Worm (Caenorhabditis elegans) whole organism, L3 larva: ENCODE results near the gene F49C5.5.

Experiments
- R02D3.7 ChIP-seq: fragments of 150-350 bp; optimal IDR thresholded peaks from 2 replicates; lab custom pipeline; 2014; ENCODE audit warnings: missing biosample characterization, missing genetic modification characterization
- ZK546.5 ChIP-seq: sonication (generic microtip); optimal IDR thresholded peaks from 2 replicates; lab custom pipeline; 2017; ENCODE audit warnings: missing biosample characterization, missing genetic modification characterization
- ama-1 ChIP-seq: fragments of 150-350 bp; optimal IDR thresholded peaks from 2 replicates; lab custom pipeline; 2018
- ceh-16 ChIP-seq: sonication (generic microtip); optimal IDR thresholded peaks from 2 replicates; lab custom pipeline; 2017; ENCODE audit warnings: missing biosample characterization, missing genetic modification characterization
- ceh-28 ChIP-seq: fragments of 150-350 bp; optimal IDR thresholded peaks from 2 replicates; lab custom pipeline; 2014; ENCODE audit warnings: missing biosample characterization, missing genetic modification reagents, missing genetic modification characterization
- ceh-82 ChIP-seq: fragments of 150-350 bp; optimal IDR thresholded peaks from 2 replicates; lab custom pipeline; 2014; ENCODE audit warnings: missing biosample characterization, missing genetic modification characterization
- ceh-9 ChIP-seq: sonication (generic microtip); optimal IDR thresholded peaks from 2 replicates; lab custom pipeline; 2018; ENCODE audit warnings: missing biosample characterization, missing genetic modification characterization
- egl-27 ChIP-seq: sonication (generic microtip); optimal IDR thresholded peaks from 4 replicates; lab custom pipeline; 2017; ENCODE audit warnings: missing biosample characterization, missing genetic modification reagents, missing genetic modification characterization
- egl-5 ChIP-seq: fragments of 150-350 bp; optimal IDR thresholded peaks from 2 replicates; lab custom pipeline; 2017; ENCODE audit warnings: missing biosample characterization, missing genetic modification reagents, missing genetic modification characterization, inconsistent platforms
- elt-1 ChIP-seq: fragments of 150-350 bp; optimal IDR thresholded peaks from 2 replicates; lab custom pipeline; 2014; ENCODE audit warnings: missing biosample characterization, missing genetic modification characterization
- elt-2 ChIP-seq: sonication (generic microtip); optimal IDR thresholded peaks from 2 replicates; lab custom pipeline; 2016; ENCODE audit warnings: missing genetic modification reagents, mild to moderate bottlenecking, missing genetic modification characterization, missing compliant biosample characterization
- elt-3 ChIP-seq, 3 experiments: fragments of 150-350 bp in 1 of 3; sonication (generic microtip) in 2 of 3; optimal IDR thresholded peaks; 2 replicates in 2 of 3; 4 replicates in 1 of 3; lab custom pipeline; 2014 to 2017; ENCODE audit warnings: missing biosample characterization in 3 of 3, missing genetic modification characterization in 3 of 3
- eor-1 ChIP-seq, 2 experiments: fragments of 150-350 bp; optimal IDR thresholded peaks; 2 replicates each; lab custom pipeline; 2014 to 2018; ENCODE audit warnings: missing biosample characterization in 2 of 2, missing genetic modification characterization in 2 of 2
- fkh-10 ChIP-seq: sonication (generic microtip); optimal IDR thresholded peaks from 2 replicates; lab custom pipeline; 2017; ENCODE audit warnings: missing biosample characterization, missing genetic modification reagents, missing genetic modification characterization
- fkh-2 ChIP-seq: fragments of 150-350 bp; optimal IDR thresholded peaks from 2 replicates; lab custom pipeline; 2014; ENCODE audit warnings: missing biosample characterization, missing genetic modification reagents, missing genetic modification characterization
- fos-1 ChIP-seq: fragments of 150-350 bp; optimal IDR thresholded peaks from 2 replicates; lab custom pipeline; 2014; ENCODE audit warnings: missing biosample characterization, missing genetic modification characterization
- hmg-11 ChIP-seq: sonication (generic microtip); optimal IDR thresholded peaks from 2 replicates; lab custom pipeline; 2016; ENCODE audit warnings: missing genetic modification characterization, missing compliant biosample characterization
- jun-1 ChIP-seq: fragments of 150-350 bp; optimal IDR thresholded peaks from 2 replicates; lab custom pipeline; 2014; ENCODE audit warnings: missing biosample characterization, missing genetic modification reagents, missing genetic modification characterization
- lin-15B ChIP-seq: fragments of 150-350 bp; optimal IDR thresholded peaks from 2 replicates; lab custom pipeline; 2014; ENCODE audit warnings: missing biosample characterization, missing genetic modification characterization
- mdl-1 ChIP-seq: fragments of 150-350 bp; optimal IDR thresholded peaks from 2 replicates; lab custom pipeline; 2014; ENCODE audit warnings: missing biosample characterization, missing genetic modification characterization
- mml-1 ChIP-seq: fragments of 150-350 bp; sonication (generic microtip); optimal IDR thresholded peaks from 3 replicates; lab custom pipeline; 2014; ENCODE audit warnings: missing biosample characterization, missing genetic modification characterization
- nfya-1 ChIP-seq: sonication (generic microtip); optimal IDR thresholded peaks from 2 replicates; lab custom pipeline; 2017; ENCODE audit warnings: missing genetic modification characterization, mild to moderate bottlenecking, missing compliant biosample characterization, antibody characterized with exemption, moderate library complexity; ENCODE audit not compliant: insufficient read depth
- nhr-11 ChIP-seq: fragments of 150-350 bp; optimal IDR thresholded peaks from 2 replicates; lab custom pipeline; 2014; ENCODE audit warnings: missing biosample characterization, missing genetic modification characterization
- nhr-12 ChIP-seq: fragments of 150-350 bp; optimal IDR thresholded peaks from 2 replicates; lab custom pipeline; 2014; ENCODE audit warnings: missing biosample characterization, missing genetic modification characterization
- nhr-23 ChIP-seq: fragments of 150-350 bp; optimal IDR thresholded peaks from 2 replicates; lab custom pipeline; 2014; ENCODE audit warnings: missing biosample characterization, missing genetic modification reagents, missing genetic modification characterization
- nhr-25 ChIP-seq: sonication (generic microtip); optimal IDR thresholded peaks from 2 replicates; lab custom pipeline; 2017; ENCODE audit warnings: missing biosample characterization, missing genetic modification characterization
- nhr-43 ChIP-seq: sonication (generic microtip); optimal IDR thresholded peaks from 2 replicates; lab custom pipeline; 2016; ENCODE audit warnings: mild to moderate bottlenecking, missing genetic modification characterization, missing compliant biosample characterization; ENCODE audit not compliant: poor library complexity, severe bottlenecking
- nhr-67 ChIP-seq: fragments of 150-350 bp; optimal IDR thresholded peaks from 2 replicates; lab custom pipeline; 2014; ENCODE audit warnings: missing biosample characterization, missing genetic modification characterization
- nhr-76 ChIP-seq: fragments of 150-350 bp; sonication (generic microtip); optimal IDR thresholded peaks from 5 replicates; lab custom pipeline; 2014; ENCODE audit warnings: missing biosample characterization, missing genetic modification characterization
- nhr-77 ChIP-seq: fragments of 150-350 bp; optimal IDR thresholded peaks from 2 replicates; lab custom pipeline; 2014; ENCODE audit warnings: missing biosample characterization, missing genetic modification characterization
- pqm-1 ChIP-seq: fragments of 150-350 bp; optimal IDR thresholded peaks from 2 replicates; lab custom pipeline; 2017; ENCODE audit warnings: missing biosample characterization, missing genetic modification characterization, inconsistent platforms
- sea-2 ChIP-seq: fragments of 150-350 bp; sonication (generic microtip); optimal IDR thresholded peaks from 4 replicates; lab custom pipeline; 2014; ENCODE audit warnings: missing biosample characterization, missing genetic modification reagents, missing genetic modification characterization
- skn-1 ChIP-seq: fragments of 150-350 bp; optimal IDR thresholded peaks from 2 replicates; lab custom pipeline; 2014; ENCODE audit warnings: missing biosample characterization, missing genetic modification characterization
- snpc-4 ChIP-seq: fragments of 150-350 bp; optimal IDR thresholded peaks from 2 replicates; lab custom pipeline; 2014; ENCODE audit warnings: missing biosample characterization, missing genetic modification characterization
- tbx-2 ChIP-seq: sonication (generic microtip); optimal IDR thresholded peaks from 2 replicates; lab custom pipeline; 2016; ENCODE audit warnings: mild to moderate bottlenecking, missing genetic modification characterization, missing compliant biosample characterization
- unc-62 ChIP-seq: fragments of 150-350 bp; sonication (generic microtip); optimal IDR thresholded peaks from 4 replicates; lab custom pipeline; 2014; ENCODE audit warnings: missing biosample characterization, missing genetic modification reagents, missing genetic modification characterization
- ztf-4 ChIP-seq: fragments of 150-350 bp; optimal IDR thresholded peaks from 2 replicates; lab custom pipeline; 2014; ENCODE audit warnings: missing biosample characterization, missing genetic modification characterization

F49C5.5 gene

ce11 chrII:12546413-12546812 lies at the start of gene F49C5.5, which contains the start of gene F49C5.10:
TSS of gene F49C5.5 (minus strand) at chrII:12546513.
TSS of gene F49C5.10 (plus strand) at chrII:12546756.
- TF ChIP-seq mml-1 (no peak), nhr-76 (tag; lab: Kevin White, UChicago) (no peak), ceh-28 (no peak), R02D3.7 (tag; lab: Kevin White, UChicago) (no peak), nhr-77 (tag; lab: Kevin White, UChicago) (no peak), nhr-25 (tag; lab: Kevin White, UChicago) (no peak), egl-27 (tag; lab: Kevin White, UChicago) (no peak), unc-62 (no peak), egl-5 (tag; lab: Kevin White, UChicago) (no peak), eor-1 (tag; optimal IDR thresholded peaks at IDR 0.05; lab: Kevin White, UChicago) (no peak), nfya-1 (tag; lab: Kevin White, UChicago) (no peak), pqm-1 (no peak), elt-3 (tag; optimal IDR thresholded peaks at IDR 0.05; lab: Kevin White, UChicago) (no peak), lin-15B (tag; lab: Kevin White, UChicago) (no peak), nhr-11 (tag; lab: Kevin White, UChicago) (no peak), elt-1 (tag; lab: Kevin White, UChicago) (no peak)

ce11 chrII:12580952-12581351 lies 34.6 kb upstream of the F49C5.5 start, which contains the start of gene clec-4:
TSS of gene clec-4 (minus strand) at chrII:12581113.
- TF ChIP-seq ZK546.5 (tag; lab: Kevin White, UChicago): no peak
- peak; percentile 63 for TF ChIP-seq pqm-1
- TF ChIP-seq ceh-9: no peak
- TF ChIP-seq ztf-4 (tag; lab: Kevin White, UChicago): no peak
- no peak for TF ChIP-seq sea-2
- TF ChIP-seq fkh-10 (GFP tag; lab: Kevin White, UChicago): no peak
- TF ChIP-seq elt-3 (tag; optimal IDR thresholded peaks at IDR 0.05; lab: Kevin White, UChicago): no peak
- peak; percentile 31 for TF ChIP-seq elt-2
- no peak for TF ChIP-seq tbx-2 (tag; lab: Kevin White, UChicago)
- TF ChIP-seq skn-1 (tag; lab: Kevin White, UChicago): no peak
- TF ChIP-seq hmg-11 (tag; lab: Kevin White, UChicago): no peak

- TF ChIP-seq ceh-28 (peak; percentile 27), pqm-1 (peak; percentile 74), mdl-1 (no peak), elt-2 (peak; percentile 74), skn-1 (tag; lab: Kevin White, UChicago) (no peak)
Measured at ce11 chrII:12577754-12578153, 31.4 kb upstream of the F49C5.5 start, which contains the start of gene clec-8. TSS of gene clec-8 (minus strand) at chrII:12578061.

ce11 chrII:12574668-12575067 lies 28.4 kb upstream of the F49C5.5 start, which contains the start of gene Y38E10A.3:
TSS of gene Y38E10A.3 (minus strand) at chrII:12574768.
- TF ChIP-seq nhr-11 (tag; lab: Kevin White, UChicago) (no peak), jun-1 (no peak), nhr-67 (tag; lab: Kevin White, UChicago) (no peak), fkh-2 (tag; lab: Kevin White, UChicago) (no peak), ceh-16 (tag; lab: Kevin White, UChicago) (no peak), nhr-23 (tag; lab: Kevin White, UChicago) (no peak), ama-1 (lab: Kevin White, UChicago) (no peak), lin-15B (tag; lab: Kevin White, UChicago) (no peak), egl-27 (tag; lab: Kevin White, UChicago) (no peak), snpc-4 (tag; lab: Kevin White, UChicago) (no peak), ceh-82 (tag; lab: Kevin White, UChicago) (no peak), nfya-1 (tag; lab: Kevin White, UChicago) (no peak), ceh-9 (no peak), fos-1 (tag; lab: Kevin White, UChicago) (no peak), nhr-12 (tag; lab: Kevin White, UChicago) (no peak), elt-2 (no peak), nhr-43 (tag; lab: Kevin White, UChicago) (no peak), ztf-4 (tag; lab: Kevin White, UChicago) (no peak), nhr-25 (tag; lab: Kevin White, UChicago) (no peak)
